Worm (Caenorhabditis elegans) whole organism, L3 larva: ENCODE measurements around the gene srlf-26.

Source experiments
- R02D3.7 ChIP-seq: fragments of 150-350 bp; optimal IDR thresholded peaks from 2 replicates; lab custom pipeline; 2014; ENCODE audit warnings: missing biosample characterization, missing genetic modification characterization
- ZK546.5 ChIP-seq: sonication (generic microtip); optimal IDR thresholded peaks from 2 replicates; lab custom pipeline; 2017; ENCODE audit warnings: missing biosample characterization, missing genetic modification characterization
- aly-2 ChIP-seq: fragments of 150-350 bp; optimal IDR thresholded peaks from 2 replicates; lab custom pipeline; 2014; ENCODE audit warnings: missing biosample characterization, missing genetic modification characterization
- ama-1 ChIP-seq: fragments of 150-350 bp; optimal IDR thresholded peaks from 2 replicates; lab custom pipeline; 2018
- ceh-16 ChIP-seq: sonication (generic microtip); optimal IDR thresholded peaks from 2 replicates; lab custom pipeline; 2017; ENCODE audit warnings: missing biosample characterization, missing genetic modification characterization
- ceh-82 ChIP-seq: fragments of 150-350 bp; optimal IDR thresholded peaks from 2 replicates; lab custom pipeline; 2014; ENCODE audit warnings: missing biosample characterization, missing genetic modification characterization
- ceh-9 ChIP-seq: sonication (generic microtip); optimal IDR thresholded peaks from 2 replicates; lab custom pipeline; 2018; ENCODE audit warnings: missing biosample characterization, missing genetic modification characterization
- egl-27 ChIP-seq: sonication (generic microtip); optimal IDR thresholded peaks from 4 replicates; lab custom pipeline; 2017; ENCODE audit warnings: missing biosample characterization, missing genetic modification reagents, missing genetic modification characterization
- elt-1 ChIP-seq: fragments of 150-350 bp; optimal IDR thresholded peaks from 2 replicates; lab custom pipeline; 2014; ENCODE audit warnings: missing biosample characterization, missing genetic modification characterization
- elt-2 ChIP-seq: sonication (generic microtip); optimal IDR thresholded peaks from 2 replicates; lab custom pipeline; 2016; ENCODE audit warnings: missing genetic modification reagents, mild to moderate bottlenecking, missing genetic modification characterization, missing compliant biosample characterization
- elt-3 ChIP-seq, 3 experiments: fragments of 150-350 bp in 1 of 3; sonication (generic microtip) in 2 of 3; optimal IDR thresholded peaks; 2 replicates in 2 of 3; 4 replicates in 1 of 3; lab custom pipeline; 2014 to 2017; ENCODE audit warnings: missing biosample characterization in 3 of 3, missing genetic modification characterization in 3 of 3
- eor-1 ChIP-seq, 2 experiments: fragments of 150-350 bp; optimal IDR thresholded peaks; 2 replicates each; lab custom pipeline; 2014 to 2018; ENCODE audit warnings: missing biosample characterization in 2 of 2, missing genetic modification characterization in 2 of 2
- fkh-10 ChIP-seq: sonication (generic microtip); optimal IDR thresholded peaks from 2 replicates; lab custom pipeline; 2017; ENCODE audit warnings: missing biosample characterization, missing genetic modification reagents, missing genetic modification characterization
- fos-1 ChIP-seq: fragments of 150-350 bp; optimal IDR thresholded peaks from 2 replicates; lab custom pipeline; 2014; ENCODE audit warnings: missing biosample characterization, missing genetic modification characterization
- hmg-11 ChIP-seq: sonication (generic microtip); optimal IDR thresholded peaks from 2 replicates; lab custom pipeline; 2016; ENCODE audit warnings: missing genetic modification characterization, missing compliant biosample characterization
- jun-1 ChIP-seq: fragments of 150-350 bp; optimal IDR thresholded peaks from 2 replicates; lab custom pipeline; 2014; ENCODE audit warnings: missing biosample characterization, missing genetic modification reagents, missing genetic modification characterization
- lin-39 ChIP-seq: fragments of 150-350 bp; optimal IDR thresholded peaks from 2 replicates; lab custom pipeline; 2018; ENCODE audit warnings: missing biosample characterization, missing genetic modification reagents, missing genetic modification characterization
- mdl-1 ChIP-seq: fragments of 150-350 bp; optimal IDR thresholded peaks from 2 replicates; lab custom pipeline; 2014; ENCODE audit warnings: missing biosample characterization, missing genetic modification characterization
- nfya-1 ChIP-seq: sonication (generic microtip); optimal IDR thresholded peaks from 2 replicates; lab custom pipeline; 2017; ENCODE audit warnings: missing genetic modification characterization, mild to moderate bottlenecking, missing compliant biosample characterization, antibody characterized with exemption, moderate library complexity; ENCODE audit not compliant: insufficient read depth
- nhr-11 ChIP-seq: fragments of 150-350 bp; optimal IDR thresholded peaks from 2 replicates; lab custom pipeline; 2014; ENCODE audit warnings: missing biosample characterization, missing genetic modification characterization
- nhr-12 ChIP-seq: fragments of 150-350 bp; optimal IDR thresholded peaks from 2 replicates; lab custom pipeline; 2014; ENCODE audit warnings: missing biosample characterization, missing genetic modification characterization
- nhr-23 ChIP-seq: fragments of 150-350 bp; optimal IDR thresholded peaks from 2 replicates; lab custom pipeline; 2014; ENCODE audit warnings: missing biosample characterization, missing genetic modification reagents, missing genetic modification characterization
- nhr-237 ChIP-seq: fragments of 150-350 bp; optimal IDR thresholded peaks from 2 replicates; lab custom pipeline; 2014; ENCODE audit warnings: missing biosample characterization, missing genetic modification characterization
- nhr-25 ChIP-seq: sonication (generic microtip); optimal IDR thresholded peaks from 2 replicates; lab custom pipeline; 2017; ENCODE audit warnings: missing biosample characterization, missing genetic modification characterization
- nhr-28 ChIP-seq: fragments of 150-350 bp; optimal IDR thresholded peaks from 2 replicates; lab custom pipeline; 2014; ENCODE audit warnings: missing biosample characterization, missing genetic modification characterization
- nhr-43 ChIP-seq: sonication (generic microtip); optimal IDR thresholded peaks from 2 replicates; lab custom pipeline; 2016; ENCODE audit warnings: mild to moderate bottlenecking, missing genetic modification characterization, missing compliant biosample characterization; ENCODE audit not compliant: poor library complexity, severe bottlenecking
- nhr-67 ChIP-seq: fragments of 150-350 bp; optimal IDR thresholded peaks from 2 replicates; lab custom pipeline; 2014; ENCODE audit warnings: missing biosample characterization, missing genetic modification characterization
- nhr-76 ChIP-seq: fragments of 150-350 bp; sonication (generic microtip); optimal IDR thresholded peaks from 5 replicates; lab custom pipeline; 2014; ENCODE audit warnings: missing biosample characterization, missing genetic modification characterization
- nhr-77 ChIP-seq: fragments of 150-350 bp; optimal IDR thresholded peaks from 2 replicates; lab custom pipeline; 2014; ENCODE audit warnings: missing biosample characterization, missing genetic modification characterization
- pha-4 ChIP-seq: fragments of 150-350 bp; optimal IDR thresholded peaks from 2 replicates; lab custom pipeline; 2014; ENCODE audit warnings: missing biosample characterization, missing genetic modification reagents, missing genetic modification characterization
- pqm-1 ChIP-seq: fragments of 150-350 bp; optimal IDR thresholded peaks from 2 replicates; lab custom pipeline; 2017; ENCODE audit warnings: missing biosample characterization, missing genetic modification characterization, inconsistent platforms
- skn-1 ChIP-seq: fragments of 150-350 bp; optimal IDR thresholded peaks from 2 replicates; lab custom pipeline; 2014; ENCODE audit warnings: missing biosample characterization, missing genetic modification characterization
- unc-39 ChIP-seq: sonication (generic microtip); optimal IDR thresholded peaks from 4 replicates; lab custom pipeline; 2017; ENCODE audit warnings: missing biosample characterization, missing genetic modification characterization
- unc-62 ChIP-seq: fragments of 150-350 bp; sonication (generic microtip); optimal IDR thresholded peaks from 4 replicates; lab custom pipeline; 2014; ENCODE audit warnings: missing biosample characterization, missing genetic modification reagents, missing genetic modification characterization
- zag-1 ChIP-seq: fragments of 150-350 bp; optimal IDR thresholded peaks from 2 replicates; lab custom pipeline; 2014; ENCODE audit warnings: missing biosample characterization, missing genetic modification characterization
- ztf-11 ChIP-seq: fragments of 150-350 bp; optimal IDR thresholded peaks from 2 replicates; lab custom pipeline; 2014; ENCODE audit warnings: missing biosample characterization, missing genetic modification characterization

Gene srlf-26

DNA sequence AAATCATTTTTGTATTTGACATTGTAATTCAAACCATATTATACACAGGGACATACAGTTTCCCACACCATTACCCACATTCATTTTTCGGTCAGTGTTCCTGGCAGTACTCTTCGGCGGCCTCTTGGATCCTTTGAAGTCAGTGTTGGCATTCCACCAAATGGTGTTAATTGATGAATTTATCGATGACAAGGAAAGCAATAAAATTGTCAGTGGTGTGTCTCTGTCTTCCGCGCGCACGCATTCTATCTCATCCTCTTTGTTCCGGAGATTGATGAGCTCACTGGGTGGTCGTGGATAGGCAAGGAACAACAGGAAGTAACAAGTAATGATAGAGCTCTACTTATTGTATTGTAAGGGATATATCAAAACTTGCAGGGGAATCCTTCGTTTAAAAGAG, 31.6 kb downstream of the srlf-26 start:
- TF ChIP-seq fkh-10 (GFP tag; lab: Kevin White, UChicago) (no peak), ceh-9 (tag; lab: Kevin White, UChicago) (no peak), elt-1 (tag; lab: Kevin White, UChicago) (no peak)
- TF ChIP-seq, all 47 proteins: peak for 0

DNA sequence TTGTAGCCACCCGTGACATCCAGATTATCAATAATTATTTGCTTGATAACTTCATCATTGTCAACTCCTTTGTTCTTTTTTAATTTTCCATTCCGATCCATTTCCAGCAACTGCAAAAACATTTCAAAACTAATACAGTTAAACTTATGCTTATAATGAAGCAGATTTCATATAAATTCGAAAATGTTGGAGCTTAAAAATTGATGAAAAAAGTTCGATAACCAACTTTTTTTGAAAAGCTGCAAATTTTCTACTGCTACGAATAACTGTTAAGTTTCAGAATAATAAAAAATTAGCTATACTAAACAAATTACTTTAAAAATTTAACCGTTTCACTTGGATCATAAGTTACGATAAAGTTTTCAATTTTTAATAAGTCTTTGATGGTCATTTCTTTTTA, 37.5 kb downstream of the srlf-26 start, which contains the start of gene C47A4.1:
Gene C47A4.1, minus strand, starts transcription at position 101 of the 400 bp plus-strand sequence.
- TF ChIP-seq pqm-1 (tag; lab: Kevin White, UChicago) (no peak), nhr-43 (tag; lab: Kevin White, UChicago) (no peak), fos-1 (no peak), nhr-11 (tag; lab: Kevin White, UChicago) (no peak), ceh-9 (tag; lab: Kevin White, UChicago) (no peak), unc-39 (tag; lab: Kevin White, UChicago) (no peak), ZK546.5 (no peak), pha-4 (tag; lab: Kevin White, UChicago) (no peak), ceh-16 (tag; lab: Kevin White, UChicago) (no peak), nhr-237 (no peak), skn-1 (tag; lab: Kevin White, UChicago) (no peak), nfya-1 (tag; lab: Kevin White, UChicago) (no peak), nhr-23 (no peak), zag-1 (tag; lab: Kevin White, UChicago) (no peak), jun-1 (tag; lab: Kevin White, UChicago) (no peak), R02D3.7 (no peak), nhr-25 (tag; lab: Kevin White, UChicago) (no peak)

DNA sequence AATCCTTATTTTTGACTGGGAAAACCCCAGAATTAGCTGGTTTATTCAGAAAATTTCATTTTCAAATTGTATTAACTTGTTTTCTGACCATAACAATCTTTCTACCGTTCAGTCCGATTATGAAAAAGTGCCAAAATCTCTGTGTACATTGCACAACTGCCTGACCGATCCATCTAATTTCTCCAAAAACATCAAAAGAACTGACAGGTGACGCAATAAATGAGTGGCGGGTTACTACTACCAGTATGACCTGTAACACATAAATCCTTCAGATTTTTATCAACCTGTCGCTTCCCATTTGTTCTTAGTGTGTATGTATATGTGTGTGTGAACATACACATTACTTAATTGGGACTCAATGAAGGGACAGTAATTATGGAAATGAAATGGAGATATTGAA, 38.0 kb downstream of the srlf-26 start:
- TF ChIP-seq R02D3.7 (no peak), ceh-82 (tag; lab: Kevin White, UChicago) (no peak), ceh-16 (tag; lab: Kevin White, UChicago) (no peak), nhr-67 (no peak), skn-1 (tag; lab: Kevin White, UChicago) (no peak), egl-27 (tag; lab: Kevin White, UChicago) (no peak), lin-39 (no peak), nhr-23 (no peak), nhr-12 (tag; lab: Kevin White, UChicago) (no peak), elt-2 (tag; lab: Kevin White, UChicago) (no peak), nhr-28 (tag; lab: Kevin White, UChicago) (no peak), ztf-11 (tag; lab: Kevin White, UChicago) (no peak), eor-1 (tag; optimal IDR thresholded peaks at IDR 0.05; lab: Kevin White, UChicago) (no peak), nhr-76 (tag; lab: Kevin White, UChicago) (no peak)
- TF ChIP-seq, all 47 proteins: peak for 0

DNA sequence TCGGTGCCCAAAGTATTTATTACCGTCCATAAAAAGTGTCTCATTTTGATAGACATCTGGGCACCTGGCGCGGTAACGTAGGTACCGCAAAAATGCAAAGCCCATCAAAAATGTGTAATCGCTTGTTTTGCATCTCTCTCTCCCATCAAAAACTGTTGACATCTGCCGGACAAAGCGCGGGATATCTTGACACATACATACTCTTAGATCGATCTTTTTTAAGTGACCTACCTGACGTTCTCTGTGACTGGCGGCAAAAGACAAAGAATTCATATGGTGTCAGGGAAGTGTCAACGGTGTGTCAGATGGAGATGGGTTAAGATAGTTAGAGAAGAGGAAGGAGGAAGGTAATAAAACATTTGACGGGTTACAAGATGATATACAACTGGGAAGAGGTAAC, 40.2 kb downstream of the srlf-26 start:
- no peak for TF ChIP-seq unc-39 (tag; lab: Kevin White, UChicago)
- peak; percentile 57 for TF ChIP-seq nhr-25 (tag; lab: Kevin White, UChicago)
- peak; percentile 90 for TF ChIP-seq unc-62 (GFP tag; lab: Kevin White, UChicago)
- peak; percentile 93 for TF ChIP-seq elt-1 (tag; lab: Kevin White, UChicago)
- no peak for TF ChIP-seq lin-39
- peak; percentile 24 for TF ChIP-seq nhr-23
- TF ChIP-seq, all 47 proteins: peak for 4

DNA sequence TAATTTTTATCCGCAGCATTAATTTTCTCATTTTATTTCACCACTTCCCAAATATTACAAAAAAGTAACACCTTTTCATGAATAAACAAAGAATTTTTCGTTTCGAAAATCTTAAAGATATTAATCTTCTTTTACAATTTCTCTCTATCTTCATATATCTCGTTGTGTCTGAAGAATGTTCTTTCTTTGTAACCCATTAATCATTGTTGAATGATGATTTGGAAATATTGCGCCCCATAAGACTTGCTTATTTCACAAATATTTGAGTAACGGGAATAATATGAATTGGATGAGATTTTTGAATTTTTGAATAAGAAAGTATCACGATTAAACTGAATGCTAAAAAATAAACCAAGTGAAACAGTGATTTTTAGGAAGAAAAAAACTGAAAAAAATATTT, 42.3 kb downstream of the srlf-26 start:
- TF ChIP-seq elt-1 (tag; lab: Kevin White, UChicago) (peak; percentile 62), unc-39 (tag; lab: Kevin White, UChicago) (no peak), nhr-25 (tag; lab: Kevin White, UChicago) (no peak), egl-27 (tag; lab: Kevin White, UChicago) (no peak), elt-3 (tag; optimal IDR thresholded peaks at IDR 0.05; lab: Kevin White, UChicago) (no peak), ama-1 (lab: Kevin White, UChicago) (no peak), zag-1 (tag; lab: Kevin White, UChicago) (no peak)

DNA sequence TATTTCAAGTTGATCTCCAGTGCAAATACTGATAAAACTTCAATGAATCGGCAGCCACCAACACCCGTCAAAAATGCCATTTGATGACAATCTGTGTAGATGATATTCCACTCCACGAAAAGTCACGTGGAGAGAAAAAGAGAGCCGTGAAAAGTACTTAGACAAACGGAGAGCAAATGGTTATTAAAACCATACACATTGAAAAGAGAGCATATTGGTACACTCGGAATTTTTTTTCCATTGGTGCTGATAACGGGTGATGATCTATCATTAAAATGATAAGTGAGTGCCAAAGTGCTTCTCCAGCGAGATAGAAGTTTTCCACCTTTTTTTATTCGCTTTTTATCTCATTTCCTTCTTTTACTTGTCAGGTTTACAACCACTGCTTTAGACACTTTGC, 46.5 kb downstream of the srlf-26 start:
- peak; percentile 46 for TF ChIP-seq pha-4 (tag; lab: Kevin White, UChicago)
- TF ChIP-seq nhr-43 (tag; lab: Kevin White, UChicago) = no peak
- no peak for TF ChIP-seq nhr-77 (tag; lab: Kevin White, UChicago)
- no peak for TF ChIP-seq eor-1 (tag; optimal IDR thresholded peaks at IDR 0.05; lab: Kevin White, UChicago)
- TF ChIP-seq jun-1 (tag; lab: Kevin White, UChicago) = peak; percentile 68
- no peak for TF ChIP-seq elt-1 (tag; lab: Kevin White, UChicago)
- no peak for TF ChIP-seq mdl-1 (tag; lab: Kevin White, UChicago)
- peak; percentile 70 for TF ChIP-seq skn-1 (tag; lab: Kevin White, UChicago)
- TF ChIP-seq elt-3 (tag; optimal IDR thresholded peaks at IDR 0.05; lab: Kevin White, UChicago) = no peak
- TF ChIP-seq nhr-12 (tag; lab: Kevin White, UChicago) = no peak
- TF ChIP-seq nhr-67 = no peak
- TF ChIP-seq elt-2 (tag; lab: Kevin White, UChicago) = peak; percentile 100
- peak; percentile 95 for TF ChIP-seq pqm-1 (tag; lab: Kevin White, UChicago)
- TF ChIP-seq fos-1 = peak; percentile 18
- no peak for TF ChIP-seq aly-2 (tag; lab: Kevin White, UChicago)
- TF ChIP-seq hmg-11 (tag; lab: Kevin White, UChicago) = no peak
- TF ChIP-seq ama-1 (lab: Kevin White, UChicago) = no peak
